Worm (Caenorhabditis elegans) whole organism, midembryonic: Measurements from ENCODE around the gene F54H12.2.

Experiments used
- cog-1 ChIP-seq: sonication (generic microtip); optimal IDR thresholded peaks from 2 replicates; lab custom pipeline; 2016; ENCODE audit warnings: missing genetic modification characterization, missing compliant biosample characterization
- med-1 ChIP-seq: sonication (generic microtip); optimal IDR thresholded peaks from 2 replicates; lab custom pipeline; 2017; ENCODE audit warnings: missing genetic modification characterization, mild to moderate bottlenecking, missing compliant biosample characterization, antibody characterized with exemption, missing genetic modification reagents; ENCODE audit not compliant: insufficient read depth
- tab-1 ChIP-seq: fragments of 200-800 bp; sonication (Bioruptor generic); IDR thresholded peaks from 2 replicates; pipeline ENCODE4 v1.3.6; 2022; ENCODE audit warnings: missing genetic modification characterization, missing compliant biosample characterization
- ztf-29 ChIP-seq: fragments of 200-800 bp; sonication (Bioruptor generic); IDR thresholded peaks from 2 replicates; pipeline ENCODE4 v1.3.6; 2022; ENCODE audit warnings: missing genetic modification reagents, missing genetic modification characterization, missing compliant biosample characterization

Gene F54H12.2

DNA sequence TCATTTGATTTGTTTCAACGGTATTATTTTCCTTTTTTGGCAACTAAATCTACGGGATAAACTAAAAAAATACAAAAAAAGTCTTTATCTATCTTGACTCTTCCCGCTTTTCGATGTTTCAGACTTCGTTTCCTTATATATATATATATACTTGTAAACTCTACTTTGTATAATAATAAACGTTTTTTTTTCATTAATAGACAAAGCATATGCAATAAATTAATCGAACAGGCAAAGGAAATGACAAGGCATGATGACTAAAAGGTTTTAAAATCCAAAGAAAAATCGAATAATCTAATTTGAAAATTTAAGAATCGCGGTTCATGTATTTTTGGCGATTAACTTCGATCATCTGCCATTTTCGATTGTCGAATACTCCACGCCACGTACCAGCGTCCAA is 49.2 kb downstream of the F54H12.2 start:
- TF ChIP-seq ztf-29 (no peak), med-1 (GFP tag; lab: Kevin White, UChicago) (no peak), cog-1 (tag; lab: Kevin White, UChicago) (no peak), tab-1 (GFP tag; lab: Robert Waterston, UW) (no peak)
